Worm (Caenorhabditis elegans): ENCODE results near the gene cwp-5.

Gene cwp-5

DNA sequence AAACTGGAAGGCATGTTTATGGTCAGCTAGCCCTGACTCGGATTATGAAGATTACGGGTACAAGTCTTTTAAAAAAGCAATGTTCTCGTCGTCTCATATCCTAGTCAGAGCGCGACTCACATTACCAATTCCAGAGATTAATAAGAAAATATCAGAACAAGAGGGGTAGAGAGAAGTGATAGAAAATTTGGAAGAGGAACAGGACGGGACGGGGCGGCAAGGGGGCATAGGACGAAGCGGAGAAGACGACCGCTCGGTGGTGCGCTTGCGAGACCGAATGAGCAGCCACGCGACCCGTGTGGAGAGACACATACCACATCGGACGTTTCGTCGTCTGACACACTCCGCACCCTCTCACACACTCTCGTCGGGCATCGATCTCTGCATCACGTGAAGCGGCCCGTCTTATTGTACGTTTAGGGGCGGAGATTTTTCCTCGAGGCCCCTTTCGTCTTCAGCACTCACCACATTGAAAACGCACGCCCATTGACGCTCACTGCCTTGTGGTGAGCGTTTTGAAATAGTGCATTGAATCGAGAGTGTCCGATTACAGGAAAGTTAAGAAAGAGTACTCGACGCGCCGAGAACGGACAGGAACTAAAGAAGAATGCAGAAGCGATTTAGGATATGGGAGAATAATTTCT is 44.7 kb downstream of the cwp-5 start (continued):
- TF ChIP-seq C04F5.9 (tag; optimal IDR thresholded peaks at IDR 0.05) (peak; percentile 65), ztf-11 (tag; optimal IDR thresholded peaks at IDR 0.05) (peak in 1 of 2 experiments; percentile 89), pax-3 (tag; optimal IDR thresholded peaks at IDR 0.05) (peak; percentile 88), lin-14 (GFP tag; optimal IDR thresholded peaks at IDR 0.05) (peak; percentile 99), fos-1 (tag; optimal IDR thresholded peaks at IDR 0.05) (peak; percentile 87), hlh-17 (GFP tag; optimal IDR thresholded peaks at IDR 0.05; ENCODE audit: borderline replicate concordance) (no peak), lin-15B (tag; optimal IDR thresholded peaks at IDR 0.05) (no peak), jun-1 (tag; optimal IDR thresholded peaks at IDR 0.05) (peak; percentile 96), snu-23 (GFP tag; optimal IDR thresholded peaks at IDR 0.05) (peak; percentile 98), nhr-76 (tag; optimal IDR thresholded peaks at IDR 0.05) (peak; percentile 52), lir-3 (tag; optimal IDR thresholded peaks at IDR 0.05; ENCODE audit: poor library complexity) (peak; percentile 85), unc-86 (tag; optimal IDR thresholded peaks at IDR 0.05) (peak; percentile 98), skn-1 (tag; optimal IDR thresholded peaks at IDR 0.05) (peak; percentile 86), egl-27 (tag; optimal IDR thresholded peaks at IDR 0.05) (peak; percentile 53 to 89), egl-13 (tag; optimal IDR thresholded peaks at IDR 0.05) (peak; percentile 97), unc-30 (tag; optimal IDR thresholded peaks at IDR 0.05) (no peak), nhr-19 (GFP tag; conservative IDR thresholded peaks at IDR 0.05) (peak; percentile 94), Y116A8C.19 (tag; optimal IDR thresholded peaks at IDR 0.05; ENCODE audit: borderline replicate concordance) (no peak), unc-62 (GFP tag; optimal IDR thresholded peaks at IDR 0.05) (no peak), nhr-12 (tag; optimal IDR thresholded peaks at IDR 0.05) (no peak), zag-1 (tag; optimal IDR thresholded peaks at IDR 0.05) (no peak), pag-3 (tag; optimal IDR thresholded peaks at IDR 0.05; ENCODE audit: borderline replicate concordance, insufficient read depth) (no peak), ets-5 (GFP tag; IDR thresholded peaks at IDR 0.05) (no peak), mab-9 (GFP tag; IDR thresholded peaks at IDR 0.05) (peak; percentile 83), ceh-88 (GFP tag; IDR thresholded peaks at IDR 0.05) (peak; percentile 84), nhr-84 (tag; optimal IDR thresholded peaks at IDR 0.05) (no peak), C34B4.2 (tag; optimal IDR thresholded peaks at IDR 0.05) (no peak), efl-3 (GFP tag; optimal IDR thresholded peaks at IDR 0.05) (peak; percentile 51), nhr-28 (tag; optimal IDR thresholded peaks at IDR 0.05) (no peak), snpc-4 (tag; optimal IDR thresholded peaks at IDR 0.05) (peak; percentile 75), nhr-20 (tag; optimal IDR thresholded peaks at IDR 0.05) (peak; percentile 98), irx-1 (tag; optimal IDR thresholded peaks at IDR 0.05) (peak; percentile 93), fkh-10 (GFP tag; optimal IDR thresholded peaks at IDR 0.05) (peak; percentile 95), F16B12.6 (tag; optimal IDR thresholded peaks at IDR 0.05) (peak; percentile 23), lsy-2 (tag; optimal IDR thresholded peaks at IDR 0.05) (peak; percentile 82 to 92), dsc-1 (tag; optimal IDR thresholded peaks at IDR 0.05) (peak; percentile 98), lin-35 (GFP tag; optimal IDR thresholded peaks at IDR 0.05) (peak; percentile 76 to 86), swsn-7 (tag; optimal IDR thresholded peaks at IDR 0.05) (peak; percentile 97), ceh-90 (tag; optimal IDR thresholded peaks at IDR 0.05) (no peak), rnt-1 (tag; optimal IDR thresholded peaks at IDR 0.05) (peak; percentile 88), C16A3.4 (tag; optimal IDR thresholded peaks at IDR 0.05) (peak; percentile 86), dpl-1 (GFP tag; optimal IDR thresholded peaks at IDR 0.05) (peak; percentile 47 to 58 (median 54)), fkh-8 (tag; optimal IDR thresholded peaks at IDR 0.05) (peak; percentile 96)

All from whole organism, L1 larva.